Fruit fly (Drosophila melanogaster) ovary, adult (tissue): Measurements from ENCODE around the gene CG5281.

Source experiments
- CG17801 ChIP-seq: fragments of 200-800 bp; optimal IDR thresholded peaks from 2 replicates; lab custom pipeline; 2019; ENCODE audit warnings: missing biosample characterization, mild to moderate bottlenecking, missing genetic modification characterization, moderate library complexity; ENCODE audit not compliant: partially characterized antibody

Gene CG5281

DNA sequence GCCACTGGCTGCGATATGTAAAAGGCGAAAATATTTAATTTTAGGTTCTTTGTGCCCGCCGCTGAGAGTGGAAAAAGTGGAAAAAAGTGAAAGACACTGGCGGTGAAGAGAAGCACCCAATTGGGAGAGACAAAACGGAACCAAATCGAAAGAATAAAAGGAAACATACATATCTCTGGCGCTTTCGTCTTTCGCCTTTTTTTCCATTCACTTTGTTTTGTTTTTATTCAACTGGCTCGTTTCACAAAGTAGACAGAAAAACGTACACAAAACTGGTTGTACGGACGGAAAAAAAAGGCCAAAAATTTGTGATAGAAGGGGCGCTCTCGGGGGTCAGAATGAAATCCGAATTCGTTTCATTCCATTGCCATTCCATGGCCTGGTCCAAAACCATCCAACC, 14.0 kb downstream of the CG5281 start:
- no peak for TF ChIP-seq CG17801

dm6 chr3R:11451207-11451841, 15.7 kb downstream of the CG5281 start, which contains the start of gene sals:
Gene sals, minus strand, starts transcription at chr3R:11451791.
- no peak for TF ChIP-seq CG17801

DNA sequence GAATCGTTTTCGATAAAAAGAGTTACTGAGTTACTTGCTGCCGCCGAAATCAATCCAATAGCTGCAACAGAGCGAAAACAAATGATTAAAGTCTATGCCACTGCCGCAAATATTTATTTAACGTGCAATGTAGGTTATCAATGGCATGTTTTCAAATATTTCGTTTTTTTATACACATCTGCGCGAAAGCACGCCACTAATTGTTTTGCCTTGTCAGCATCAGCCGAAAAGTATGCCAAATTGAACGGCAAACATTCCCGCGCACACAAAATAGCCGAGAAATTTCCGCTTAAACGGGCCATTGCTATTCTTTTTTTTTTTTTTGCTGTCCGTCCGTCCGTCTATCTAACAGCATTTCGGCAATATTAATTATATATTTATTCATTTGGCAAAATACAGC, 16.4 kb downstream of the CG5281 start:
- TF ChIP-seq CG17801 = no peak

dm6 chr3R:11454210-11454904, 18.7 kb downstream of the CG5281 start:
- TF ChIP-seq CG17801 = peak; percentile 59

dm6 chr3R:11456539-11456938, 20.9 kb downstream of the CG5281 start:
- peak; percentile 71 for TF ChIP-seq CG17801

- TF ChIP-seq CG17801 = no peak
Observed at dm6 chr3R:11457286-11457685, 21.6 kb downstream of the CG5281 start.

DNA sequence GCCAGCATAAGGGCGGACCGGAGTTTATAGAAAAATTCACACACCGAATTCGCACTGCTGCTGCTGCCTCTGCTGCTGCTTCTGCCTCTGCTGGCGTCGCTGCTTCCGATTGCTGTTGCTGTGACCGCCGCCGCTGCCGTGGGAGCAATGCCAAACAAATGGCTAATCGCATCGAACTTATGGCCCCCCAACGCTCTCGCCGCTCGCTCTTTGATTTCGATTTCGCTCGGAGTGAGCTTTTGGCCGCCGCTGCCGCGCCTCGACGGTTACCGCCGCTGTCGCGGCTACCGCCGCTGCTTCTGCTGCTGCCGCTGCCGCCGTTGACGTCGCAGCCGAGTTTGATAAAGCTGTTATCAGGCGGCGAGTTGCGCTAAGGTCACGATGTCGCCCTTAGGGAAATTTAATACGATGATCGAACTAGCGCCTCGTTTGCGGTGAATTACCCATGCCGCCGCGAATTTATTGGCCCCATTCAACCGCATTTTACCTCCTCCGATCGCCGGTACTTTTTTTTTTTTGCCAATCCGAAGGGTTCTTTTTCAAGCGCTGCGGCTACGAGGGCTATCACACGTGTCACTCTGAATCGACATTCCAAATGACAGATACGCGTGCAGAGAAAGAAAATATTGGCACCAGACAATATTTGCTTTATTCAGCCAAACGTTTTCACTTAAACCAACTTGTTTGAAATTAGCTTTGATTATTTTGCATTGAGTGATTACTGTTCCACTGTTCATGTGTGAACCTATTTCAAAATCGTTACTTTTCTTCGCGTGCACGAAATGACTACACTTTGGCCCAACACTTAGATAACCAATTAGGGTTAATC, 22.6 kb downstream of the CG5281 start:
- no peak for TF ChIP-seq CG17801

DNA sequence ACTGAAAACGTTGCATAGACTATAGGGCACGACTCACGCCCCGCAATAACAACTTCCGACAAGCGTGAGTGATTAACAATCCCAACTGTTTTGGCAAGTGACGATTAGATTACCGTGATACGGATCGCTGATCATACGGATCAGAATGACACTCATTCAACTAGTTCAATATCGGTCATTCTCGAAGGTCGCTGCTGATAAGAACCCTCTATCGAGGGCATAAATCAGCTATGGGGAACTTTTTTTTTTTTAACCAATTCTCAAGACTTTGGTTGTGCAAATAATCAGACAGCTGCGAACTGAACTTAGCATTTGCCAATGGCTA, 23.2 kb downstream of the CG5281 start:
- TF ChIP-seq CG17801 = no peak

dm6 chr3R:11460502-11461358, 25.1 kb downstream of the CG5281 start, which contains the start of gene PGRP-LB:
Gene PGRP-LB, minus strand, starts transcription at chr3R:11460552.
- TF ChIP-seq CG17801 = no peak

DNA sequence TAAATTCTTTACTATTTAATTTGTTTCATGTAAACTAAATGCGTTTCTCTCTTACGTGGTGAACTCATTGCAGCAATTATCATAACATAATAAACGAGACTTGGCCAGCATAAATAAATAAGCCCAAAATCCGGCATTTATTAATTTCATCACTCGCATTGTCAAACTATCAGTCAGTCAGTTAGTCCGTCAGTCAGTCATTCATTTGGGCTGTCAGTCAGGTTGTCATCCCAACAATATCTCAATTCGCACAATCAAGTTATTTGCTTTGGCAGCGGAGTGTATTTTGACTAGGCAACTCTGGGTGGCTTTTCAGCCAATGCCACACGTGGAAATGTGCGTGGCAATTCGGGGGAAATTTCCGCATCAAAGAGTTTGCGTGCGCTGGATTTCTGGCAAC, 32.2 kb downstream of the CG5281 start:
- TF ChIP-seq CG17801 = no peak

- TF ChIP-seq CG17801 = no peak
Observed at dm6 chr3R:11469745-11470144, 34.1 kb downstream of the CG5281 start.

DNA sequence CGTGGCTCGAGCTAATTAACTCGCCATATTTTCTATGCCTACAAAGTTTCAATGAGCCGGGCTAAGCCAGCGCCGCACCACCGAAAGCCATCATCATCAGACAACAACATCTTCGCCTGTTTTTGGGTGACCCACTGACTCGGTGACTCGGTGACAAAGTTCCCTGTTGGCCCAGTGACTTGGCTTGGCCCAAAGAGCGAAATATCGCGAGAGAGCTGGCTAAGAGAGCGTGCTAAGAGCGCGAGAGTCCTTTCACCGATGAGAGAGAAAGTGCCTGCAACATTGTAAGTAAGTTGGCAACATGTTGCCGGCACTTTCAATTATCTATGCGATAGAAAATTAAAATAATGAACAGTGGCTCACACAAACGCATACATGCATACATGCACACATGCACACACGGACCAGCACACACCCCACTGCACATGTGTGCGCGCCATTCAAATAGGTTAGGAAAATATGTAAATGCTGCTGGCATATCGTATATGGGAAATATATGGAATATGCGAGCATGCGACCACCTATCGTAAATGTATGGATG, 47.7 kb downstream of the CG5281 start:
- TF ChIP-seq CG17801 = no peak
